Worm (Caenorhabditis elegans): ENCODE results near the gene K02D3.2.

Gene K02D3.2

ce11 chrX:13729724-13730123 is 17.9 kb upstream of the K02D3.2 start (continued):
- no peak for TF ChIP-seq mep-1 (tag; optimal IDR thresholded peaks at IDR 0.05)
- no peak for TF ChIP-seq ceh-62 (tag; optimal IDR thresholded peaks at IDR 0.05)
- TF ChIP-seq spr-1 (tag; optimal IDR thresholded peaks at IDR 0.05): no peak
- TF ChIP-seq dmd-9 (GFP tag; IDR thresholded peaks at IDR 0.05): 0 out of 2 replicates have a peak, but pooled peaks have one; percentile 5
- 0 out of 4 replicates have a peak, but pooled peaks of 1 of the 2 experiments have one; percentile 52 for TF ChIP-seq madf-5 (GFP tag; IDR thresholded peaks at IDR 0.05)
- no peak for TF ChIP-seq gei-8 (GFP tag; optimal IDR thresholded peaks at IDR 0.05)
- TF ChIP-seq aha-1 (tag): peak; percentile 24
- no peak for TF ChIP-seq mxl-3 (GFP tag; optimal IDR thresholded peaks at IDR 0.05)
- no peak for TF ChIP-seq ceh-28 (tag; optimal IDR thresholded peaks at IDR 0.05)
- no peak for TF ChIP-seq pqm-1 (tag; optimal IDR thresholded peaks at IDR 0.05)
- TF ChIP-seq snpc-1.2 (GFP tag; IDR thresholded peaks at IDR 0.05): peak; percentile 73
- TF ChIP-seq zfp-3 (GFP tag; conservative IDR thresholded peaks at IDR 0.05): no peak
- no peak for TF ChIP-seq nhr-76 (tag; optimal IDR thresholded peaks at IDR 0.05)
- TF ChIP-seq nhr-41 (GFP tag; IDR thresholded peaks at IDR 0.05): no peak
- TF ChIP-seq lin-1 (GFP tag; IDR thresholded peaks at IDR 0.05): peak; percentile 42; the same call in 1 of the 2 replicates
- TF ChIP-seq ZK546.5 (tag; optimal IDR thresholded peaks at IDR 0.05): no peak
- TF ChIP-seq D1046.2 (GFP tag; IDR thresholded peaks at IDR 0.05): peak; percentile 15; the same call in 1 of the 2 replicates
- TF ChIP-seq mes-2 (tag; optimal IDR thresholded peaks at IDR 0.05; ENCODE audit: poor library complexity, severe bottlenecking): no peak
- TF ChIP-seq tag-97 (GFP tag; IDR thresholded peaks at IDR 0.05): no peak
- TF ChIP-seq lsy-2 (tag; optimal IDR thresholded peaks at IDR 0.05): no peak

ce11 chrX:13728991-13729390 is 17.2 kb upstream of the K02D3.2 start:
- TF ChIP-seq aha-1 (tag): peak; percentile 90
- TF ChIP-seq nhr-10 (tag; optimal IDR thresholded peaks at IDR 0.05): no peak

DNA sequence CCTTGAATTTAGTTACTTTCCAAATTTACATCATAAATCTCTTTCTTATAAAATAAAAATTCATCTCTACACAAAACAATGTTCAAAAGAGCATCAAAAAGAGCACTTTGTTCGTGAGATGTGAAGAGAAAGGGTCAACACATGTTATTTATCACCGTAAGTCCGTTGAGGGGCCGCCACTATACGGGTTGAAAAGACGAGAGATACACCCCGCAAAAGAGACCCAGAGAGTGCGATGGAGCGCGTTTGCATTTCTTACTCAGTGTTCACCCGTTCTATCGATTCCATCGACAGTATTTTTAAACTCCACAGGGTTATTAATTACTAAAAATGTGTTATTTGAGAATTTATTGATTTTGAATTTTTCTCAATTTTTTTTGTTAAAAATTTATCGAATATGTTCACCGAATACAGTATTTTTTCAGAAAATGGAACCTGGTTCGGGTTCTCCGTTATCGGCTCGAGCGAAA is 15.1 kb upstream of the K02D3.2 start, which contains the start of gene pix-1:
TSS of gene pix-1 (plus strand) at position 420 of the 470 bp plus-strand sequence.
- no peak for TF ChIP-seq lin-39 (tag; optimal IDR thresholded peaks at IDR 0.05)
- no peak for TF ChIP-seq F49E8.2 (tag; optimal IDR thresholded peaks at IDR 0.05; ENCODE audit: borderline replicate concordance)
- TF ChIP-seq dmd-6 (GFP tag; IDR thresholded peaks at IDR 0.05): peak; percentile 25; the same call in 1 of the 2 replicates
- no peak for TF ChIP-seq ceh-82 (tag; optimal IDR thresholded peaks at IDR 0.05)
- TF ChIP-seq nhr-6 (tag; optimal IDR thresholded peaks at IDR 0.05): peak; percentile 6
- no peak for TF ChIP-seq unc-130 (GFP tag; optimal IDR thresholded peaks at IDR 0.05)
- no peak for TF ChIP-seq pqm-1 (tag; optimal IDR thresholded peaks at IDR 0.05)
- peak; percentile 17 for TF ChIP-seq ceh-28 (tag; optimal IDR thresholded peaks at IDR 0.05)
- peak; percentile 53 for TF ChIP-seq hlh-30 (tag; optimal IDR thresholded peaks at IDR 0.05; ENCODE audit: insufficient read depth)
- TF ChIP-seq ZK337.2 (GFP tag; IDR thresholded peaks at IDR 0.05): no peak
- TF ChIP-seq fos-1 (tag; optimal IDR thresholded peaks at IDR 0.05): no peak
- peak; percentile 31 for TF ChIP-seq dpl-1 (GFP tag; optimal IDR thresholded peaks at IDR 0.05)
- TF ChIP-seq nhr-11 (tag; optimal IDR thresholded peaks at IDR 0.05): peak; percentile 49
- TF ChIP-seq spr-3 (GFP tag; optimal IDR thresholded peaks at IDR 0.05): no peak
- TF ChIP-seq mep-1 (tag; optimal IDR thresholded peaks at IDR 0.05): peak; percentile 86
- TF ChIP-seq daf-16 (GFP tag; optimal IDR thresholded peaks at IDR 0.05): peak in 1 of 2 experiments; percentile 79
- peak; percentile 71 for TF ChIP-seq daf-16 (tag; optimal IDR thresholded peaks at IDR 0.05)
- no peak for TF ChIP-seq saeg-2 (GFP tag; IDR thresholded peaks at IDR 0.05)
- no peak for TF ChIP-seq jun-1 (tag; optimal IDR thresholded peaks at IDR 0.05)
- TF ChIP-seq nhr-41 (GFP tag; IDR thresholded peaks at IDR 0.05): no peak
- TF ChIP-seq nhr-77 (tag; optimal IDR thresholded peaks at IDR 0.05): peak; percentile 49
- no peak for TF ChIP-seq lin-15B (tag; optimal IDR thresholded peaks at IDR 0.05)
- no peak for TF ChIP-seq pha-4 (GFP tag; IDR thresholded peaks at IDR 0.05)
- peak; percentile 40 for TF ChIP-seq pha-4 (tag; optimal IDR thresholded peaks at IDR 0.05)
- no peak for TF ChIP-seq egl-27 (tag; optimal IDR thresholded peaks at IDR 0.05)
- no peak for TF ChIP-seq T26A8.4 (GFP tag; IDR thresholded peaks at IDR 0.05)
- no peak for TF ChIP-seq F37D6.2 (tag; optimal IDR thresholded peaks at IDR 0.05)
- no peak for TF ChIP-seq zip-11 (GFP tag; IDR thresholded peaks at IDR 0.05)
- TF ChIP-seq aha-1 (tag): peak; percentile 95
- no peak for TF ChIP-seq Y105C5A.15 (GFP tag; IDR thresholded peaks at IDR 0.05)
- peak; percentile 57; the same call in 1 of the 2 replicates for TF ChIP-seq hmg-1.1 (GFP tag; IDR thresholded peaks at IDR 0.05)
- TF ChIP-seq Y5F2A.4 (GFP tag; optimal IDR thresholded peaks at IDR 0.05): no peak
- peak; percentile 11 for TF ChIP-seq fkh-10 (GFP tag; optimal IDR thresholded peaks at IDR 0.05)
- TF ChIP-seq dmd-9 (GFP tag; IDR thresholded peaks at IDR 0.05): no peak
- peak; percentile 59 for TF ChIP-seq mxl-3 (GFP tag; optimal IDR thresholded peaks at IDR 0.05)

Data from whole organism, L4 larva.